Worm (Caenorhabditis elegans): ENCODE results near the gene srw-48.

DNA sequence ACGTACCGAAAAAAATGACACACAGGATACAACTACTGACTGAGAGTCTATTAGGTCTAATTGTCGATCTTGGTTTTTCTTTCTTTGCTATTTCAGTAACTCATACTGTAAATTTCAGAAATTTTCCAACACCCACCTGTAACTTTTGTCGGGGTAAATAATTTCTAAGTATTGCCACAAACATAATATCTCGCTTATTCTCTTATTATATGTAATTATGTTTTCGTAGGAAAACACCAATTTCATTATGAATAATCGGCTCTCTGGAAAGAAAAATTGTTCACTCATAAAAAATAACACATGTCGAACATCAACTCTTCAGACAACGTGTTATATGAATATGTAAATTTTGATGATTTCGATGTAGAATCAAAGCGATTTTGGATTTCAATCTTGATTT lies at the start of gene srw-48:
- TF ChIP-seq ama-1 (optimal IDR thresholded peaks at IDR 0.05): no peak
- TF ChIP-seq hmbx-1 (tag; optimal IDR thresholded peaks at IDR 0.05): no peak
- no peak for TF ChIP-seq hmg-4 (GFP tag; optimal IDR thresholded peaks at IDR 0.05)
- no peak for TF ChIP-seq flt-1 (GFP tag; IDR thresholded peaks at IDR 0.05)
- TF ChIP-seq ceh-13 (GFP tag; optimal IDR thresholded peaks at IDR 0.05): no peak
- TF ChIP-seq tra-4 (tag; optimal IDR thresholded peaks at IDR 0.05): no peak
